Worm (Caenorhabditis elegans) whole organism, L3 larva: ENCODE measurements around the gene Y41D4B.4.

Experiments used
- R02D3.7 ChIP-seq: fragments of 150-350 bp; optimal IDR thresholded peaks from 2 replicates; lab custom pipeline; 2014; ENCODE audit warnings: missing biosample characterization, missing genetic modification characterization
- ZK546.5 ChIP-seq: sonication (generic microtip); optimal IDR thresholded peaks from 2 replicates; lab custom pipeline; 2017; ENCODE audit warnings: missing biosample characterization, missing genetic modification characterization
- aly-2 ChIP-seq: fragments of 150-350 bp; optimal IDR thresholded peaks from 2 replicates; lab custom pipeline; 2014; ENCODE audit warnings: missing biosample characterization, missing genetic modification characterization
- ama-1 ChIP-seq: fragments of 150-350 bp; optimal IDR thresholded peaks from 2 replicates; lab custom pipeline; 2018
- ceh-28 ChIP-seq: fragments of 150-350 bp; optimal IDR thresholded peaks from 2 replicates; lab custom pipeline; 2014; ENCODE audit warnings: missing biosample characterization, missing genetic modification reagents, missing genetic modification characterization
- ceh-82 ChIP-seq: fragments of 150-350 bp; optimal IDR thresholded peaks from 2 replicates; lab custom pipeline; 2014; ENCODE audit warnings: missing biosample characterization, missing genetic modification characterization
- ceh-9 ChIP-seq: sonication (generic microtip); optimal IDR thresholded peaks from 2 replicates; lab custom pipeline; 2018; ENCODE audit warnings: missing biosample characterization, missing genetic modification characterization
- daf-12 ChIP-seq: fragments of 150-350 bp; optimal IDR thresholded peaks from 2 replicates; lab custom pipeline; 2014; ENCODE audit warnings: missing biosample characterization, missing genetic modification reagents, missing genetic modification characterization
- egl-27 ChIP-seq: sonication (generic microtip); optimal IDR thresholded peaks from 4 replicates; lab custom pipeline; 2017; ENCODE audit warnings: missing biosample characterization, missing genetic modification reagents, missing genetic modification characterization
- egl-5 ChIP-seq: fragments of 150-350 bp; optimal IDR thresholded peaks from 2 replicates; lab custom pipeline; 2017; ENCODE audit warnings: missing biosample characterization, missing genetic modification reagents, missing genetic modification characterization, inconsistent platforms
- elt-1 ChIP-seq: fragments of 150-350 bp; optimal IDR thresholded peaks from 2 replicates; lab custom pipeline; 2014; ENCODE audit warnings: missing biosample characterization, missing genetic modification characterization
- elt-2 ChIP-seq: sonication (generic microtip); optimal IDR thresholded peaks from 2 replicates; lab custom pipeline; 2016; ENCODE audit warnings: missing genetic modification reagents, mild to moderate bottlenecking, missing genetic modification characterization, missing compliant biosample characterization
- elt-3 ChIP-seq, 3 experiments: fragments of 150-350 bp in 1 of 3; sonication (generic microtip) in 2 of 3; optimal IDR thresholded peaks; 2 replicates in 2 of 3; 4 replicates in 1 of 3; lab custom pipeline; 2014 to 2017; ENCODE audit warnings: missing biosample characterization in 3 of 3, missing genetic modification characterization in 3 of 3
- fkh-2 ChIP-seq: fragments of 150-350 bp; optimal IDR thresholded peaks from 2 replicates; lab custom pipeline; 2014; ENCODE audit warnings: missing biosample characterization, missing genetic modification reagents, missing genetic modification characterization
- fos-1 ChIP-seq: fragments of 150-350 bp; optimal IDR thresholded peaks from 2 replicates; lab custom pipeline; 2014; ENCODE audit warnings: missing biosample characterization, missing genetic modification characterization
- hmg-11 ChIP-seq: sonication (generic microtip); optimal IDR thresholded peaks from 2 replicates; lab custom pipeline; 2016; ENCODE audit warnings: missing genetic modification characterization, missing compliant biosample characterization
- jun-1 ChIP-seq: fragments of 150-350 bp; optimal IDR thresholded peaks from 2 replicates; lab custom pipeline; 2014; ENCODE audit warnings: missing biosample characterization, missing genetic modification reagents, missing genetic modification characterization
- lin-15B ChIP-seq: fragments of 150-350 bp; optimal IDR thresholded peaks from 2 replicates; lab custom pipeline; 2014; ENCODE audit warnings: missing biosample characterization, missing genetic modification characterization
- lin-39 ChIP-seq: fragments of 150-350 bp; optimal IDR thresholded peaks from 2 replicates; lab custom pipeline; 2018; ENCODE audit warnings: missing biosample characterization, missing genetic modification reagents, missing genetic modification characterization
- lsy-12 ChIP-seq: sonication (generic microtip); optimal IDR thresholded peaks from 2 replicates; lab custom pipeline; 2016; ENCODE audit warnings: mild to moderate bottlenecking, missing genetic modification characterization, missing compliant biosample characterization
- mdl-1 ChIP-seq: fragments of 150-350 bp; optimal IDR thresholded peaks from 2 replicates; lab custom pipeline; 2014; ENCODE audit warnings: missing biosample characterization, missing genetic modification characterization
- mml-1 ChIP-seq: fragments of 150-350 bp; sonication (generic microtip); optimal IDR thresholded peaks from 3 replicates; lab custom pipeline; 2014; ENCODE audit warnings: missing biosample characterization, missing genetic modification characterization
- nfya-1 ChIP-seq: sonication (generic microtip); optimal IDR thresholded peaks from 2 replicates; lab custom pipeline; 2017; ENCODE audit warnings: missing genetic modification characterization, mild to moderate bottlenecking, missing compliant biosample characterization, antibody characterized with exemption, moderate library complexity; ENCODE audit not compliant: insufficient read depth
- nhr-12 ChIP-seq: fragments of 150-350 bp; optimal IDR thresholded peaks from 2 replicates; lab custom pipeline; 2014; ENCODE audit warnings: missing biosample characterization, missing genetic modification characterization
- nhr-23 ChIP-seq: fragments of 150-350 bp; optimal IDR thresholded peaks from 2 replicates; lab custom pipeline; 2014; ENCODE audit warnings: missing biosample characterization, missing genetic modification reagents, missing genetic modification characterization
- nhr-237 ChIP-seq: fragments of 150-350 bp; optimal IDR thresholded peaks from 2 replicates; lab custom pipeline; 2014; ENCODE audit warnings: missing biosample characterization, missing genetic modification characterization
- nhr-25 ChIP-seq: sonication (generic microtip); optimal IDR thresholded peaks from 2 replicates; lab custom pipeline; 2017; ENCODE audit warnings: missing biosample characterization, missing genetic modification characterization
- nhr-28 ChIP-seq: fragments of 150-350 bp; optimal IDR thresholded peaks from 2 replicates; lab custom pipeline; 2014; ENCODE audit warnings: missing biosample characterization, missing genetic modification characterization
- nhr-43 ChIP-seq: sonication (generic microtip); optimal IDR thresholded peaks from 2 replicates; lab custom pipeline; 2016; ENCODE audit warnings: mild to moderate bottlenecking, missing genetic modification characterization, missing compliant biosample characterization; ENCODE audit not compliant: poor library complexity, severe bottlenecking
- nhr-67 ChIP-seq: fragments of 150-350 bp; optimal IDR thresholded peaks from 2 replicates; lab custom pipeline; 2014; ENCODE audit warnings: missing biosample characterization, missing genetic modification characterization
- nhr-76 ChIP-seq: fragments of 150-350 bp; sonication (generic microtip); optimal IDR thresholded peaks from 5 replicates; lab custom pipeline; 2014; ENCODE audit warnings: missing biosample characterization, missing genetic modification characterization
- nhr-77 ChIP-seq: fragments of 150-350 bp; optimal IDR thresholded peaks from 2 replicates; lab custom pipeline; 2014; ENCODE audit warnings: missing biosample characterization, missing genetic modification characterization
- pha-4 ChIP-seq: fragments of 150-350 bp; optimal IDR thresholded peaks from 2 replicates; lab custom pipeline; 2014; ENCODE audit warnings: missing biosample characterization, missing genetic modification reagents, missing genetic modification characterization
- pqm-1 ChIP-seq: fragments of 150-350 bp; optimal IDR thresholded peaks from 2 replicates; lab custom pipeline; 2017; ENCODE audit warnings: missing biosample characterization, missing genetic modification characterization, inconsistent platforms
- sea-2 ChIP-seq: fragments of 150-350 bp; sonication (generic microtip); optimal IDR thresholded peaks from 4 replicates; lab custom pipeline; 2014; ENCODE audit warnings: missing biosample characterization, missing genetic modification reagents, missing genetic modification characterization
- skn-1 ChIP-seq: fragments of 150-350 bp; optimal IDR thresholded peaks from 2 replicates; lab custom pipeline; 2014; ENCODE audit warnings: missing biosample characterization, missing genetic modification characterization
- snpc-4 ChIP-seq: fragments of 150-350 bp; optimal IDR thresholded peaks from 2 replicates; lab custom pipeline; 2014; ENCODE audit warnings: missing biosample characterization, missing genetic modification characterization
- tbx-2 ChIP-seq: sonication (generic microtip); optimal IDR thresholded peaks from 2 replicates; lab custom pipeline; 2016; ENCODE audit warnings: mild to moderate bottlenecking, missing genetic modification characterization, missing compliant biosample characterization
- unc-39 ChIP-seq: sonication (generic microtip); optimal IDR thresholded peaks from 4 replicates; lab custom pipeline; 2017; ENCODE audit warnings: missing biosample characterization, missing genetic modification characterization
- unc-62 ChIP-seq: fragments of 150-350 bp; sonication (generic microtip); optimal IDR thresholded peaks from 4 replicates; lab custom pipeline; 2014; ENCODE audit warnings: missing biosample characterization, missing genetic modification reagents, missing genetic modification characterization
- ztf-11 ChIP-seq: fragments of 150-350 bp; optimal IDR thresholded peaks from 2 replicates; lab custom pipeline; 2014; ENCODE audit warnings: missing biosample characterization, missing genetic modification characterization
- ztf-4 ChIP-seq: fragments of 150-350 bp; optimal IDR thresholded peaks from 2 replicates; lab custom pipeline; 2014; ENCODE audit warnings: missing biosample characterization, missing genetic modification characterization

Gene Y41D4B.4

DNA sequence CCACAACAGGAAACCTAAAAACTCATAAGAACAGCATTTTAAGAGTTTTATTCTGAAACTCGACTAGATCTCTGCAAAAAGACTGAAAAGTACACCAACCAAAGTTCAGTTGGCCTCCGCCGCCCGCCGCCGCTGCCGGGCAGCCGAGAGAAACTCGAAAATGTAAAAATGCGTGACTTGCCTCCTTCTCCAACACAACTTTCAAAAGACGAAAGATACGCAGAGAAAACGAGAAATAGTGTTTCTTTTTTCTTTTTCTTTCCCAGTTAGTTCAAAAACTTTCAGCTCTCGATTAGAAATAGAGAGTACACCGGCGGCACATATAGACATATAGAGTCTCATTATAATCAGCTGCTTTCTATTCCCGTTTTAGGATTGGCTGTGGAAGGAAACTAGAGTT, 10.1 kb upstream of the Y41D4B.4 start (continued):
- TF ChIP-seq daf-12 (tag; lab: Kevin White, UChicago), result no peak

DNA sequence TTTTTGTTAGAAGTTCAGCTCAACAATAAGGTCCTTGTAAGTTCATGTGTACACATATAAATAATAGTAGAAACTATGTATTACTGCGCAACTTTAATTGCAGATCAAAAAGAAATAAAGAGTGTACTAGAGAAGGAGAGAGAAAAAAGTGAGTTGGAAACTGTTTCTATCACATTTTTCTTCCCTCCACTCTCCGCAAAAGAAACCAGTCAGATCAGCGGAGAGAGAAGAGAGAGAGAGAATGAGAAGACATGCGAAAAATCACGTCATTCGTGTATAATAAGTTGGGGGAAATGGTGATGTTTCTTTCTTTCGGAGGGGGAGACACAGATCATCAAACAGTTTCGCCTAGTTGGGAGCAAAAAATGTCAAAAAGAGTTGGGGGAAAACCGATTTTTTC, 4.6 kb upstream of the Y41D4B.4 start:
- TF ChIP-seq elt-3 (tag; optimal IDR thresholded peaks at IDR 0.05; lab: Kevin White, UChicago) (no peak), fkh-2 (tag; lab: Kevin White, UChicago) (no peak), jun-1 (tag; lab: Kevin White, UChicago) (peak; percentile 5), lin-39 (no peak), nhr-76 (tag; lab: Kevin White, UChicago) (no peak), mml-1 (tag; lab: Kevin White, UChicago) (no peak), nhr-67 (tag; lab: Kevin White, UChicago) (no peak), R02D3.7 (tag; lab: Kevin White, UChicago) (no peak), egl-27 (no peak), nhr-43 (tag; lab: Kevin White, UChicago) (peak; percentile 2), pha-4 (tag; lab: Kevin White, UChicago) (peak; percentile 67), nhr-28 (no peak), pqm-1 (tag; lab: Kevin White, UChicago) (no peak), nhr-23 (tag; lab: Kevin White, UChicago) (peak; percentile 61), nhr-237 (tag; lab: Kevin White, UChicago) (no peak), sea-2 (GFP tag; lab: Kevin White, UChicago) (no peak), nhr-25 (peak; percentile 79), ztf-4 (tag; lab: Kevin White, UChicago) (no peak), nfya-1 (tag; lab: Kevin White, UChicago) (peak; percentile 43), snpc-4 (no peak), egl-5 (tag; lab: Kevin White, UChicago) (no peak), elt-2 (peak; percentile 42)
- TF ChIP-seq, all 47 proteins: peak for 7

DNA sequence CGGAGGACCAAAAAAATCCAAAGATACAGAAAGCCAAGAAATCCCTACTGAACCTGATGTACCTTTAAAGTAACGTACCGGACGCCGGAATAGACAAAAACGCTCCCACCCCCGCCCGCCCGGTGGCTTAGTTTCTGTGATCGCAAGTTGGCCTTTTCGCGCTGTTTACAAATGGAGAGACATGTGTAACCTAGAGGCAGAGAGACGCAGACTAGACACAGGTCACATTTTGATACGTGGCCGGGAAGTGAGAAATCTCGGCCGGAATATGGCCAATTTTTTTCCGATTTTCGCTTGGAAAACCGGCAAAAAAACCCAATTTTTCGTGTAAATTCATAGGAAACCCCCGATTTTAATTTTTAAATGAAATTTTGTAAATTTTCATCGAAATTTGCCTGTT, 2.8 kb upstream of the Y41D4B.4 start:
- TF ChIP-seq nhr-28, result no peak
- peak; percentile 88 for TF ChIP-seq pha-4 (tag; lab: Kevin White, UChicago)
- TF ChIP-seq nhr-23 (tag; lab: Kevin White, UChicago), result peak; percentile 37
- no peak for TF ChIP-seq hmg-11
- no peak for TF ChIP-seq ztf-4 (tag; lab: Kevin White, UChicago)
- no peak for TF ChIP-seq R02D3.7 (tag; lab: Kevin White, UChicago)

DNA sequence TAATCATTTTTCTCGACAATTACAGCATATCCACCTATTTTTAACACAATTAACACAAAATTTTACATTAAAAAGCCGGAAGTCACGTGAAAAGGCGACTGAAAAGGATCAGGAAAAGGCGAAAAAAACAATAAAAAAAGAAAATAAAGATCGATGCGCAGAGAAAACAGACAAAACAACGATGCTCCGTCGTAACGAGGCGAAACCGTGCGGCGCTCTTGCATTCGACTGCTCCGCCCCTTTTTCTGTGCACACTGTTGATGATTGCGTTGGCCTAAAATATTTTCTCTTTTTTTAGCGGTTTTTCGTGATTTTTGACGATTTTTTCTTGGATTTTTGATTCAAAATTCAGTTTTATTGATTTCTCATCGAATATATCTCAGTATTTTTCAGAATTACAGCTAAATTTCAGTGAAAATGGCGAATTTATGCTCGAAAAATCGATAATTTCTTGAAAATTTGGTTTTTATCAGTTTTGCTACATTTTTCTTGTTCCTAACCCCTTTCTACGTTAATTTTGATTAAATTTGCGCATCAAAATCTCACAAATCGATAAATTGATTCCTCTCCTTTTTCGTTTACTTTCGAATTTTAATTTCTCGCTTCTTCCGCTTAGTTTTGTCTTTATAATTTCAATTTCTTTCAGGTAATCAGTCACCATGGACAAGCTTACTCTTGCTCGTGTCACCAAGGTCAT, 717 bp upstream of the Y41D4B.4 start, which contains the start of gene rps-28:
rps-28 (plus strand) TSS at position 647 of the 697 bp plus-strand sequence.
- TF ChIP-seq aly-2 (tag; lab: Kevin White, UChicago), result no peak
- TF ChIP-seq ceh-28 (tag; lab: Kevin White, UChicago), result peak; percentile 91
- peak; percentile 98 for TF ChIP-seq nfya-1 (tag; lab: Kevin White, UChicago)
- peak; percentile 80 for TF ChIP-seq ama-1 (lab: Kevin White, UChicago)
- peak; percentile 78 for TF ChIP-seq elt-1 (tag; lab: Kevin White, UChicago)
- peak; percentile 86 for TF ChIP-seq elt-2
- TF ChIP-seq hmg-11, result peak; percentile 91
- peak; percentile 94 for TF ChIP-seq lsy-12
- peak; percentile 80 for TF ChIP-seq egl-27
- TF ChIP-seq pqm-1 (tag; lab: Kevin White, UChicago), result peak; percentile 85
- peak in 1 of 3 experiments; percentile 90 for TF ChIP-seq elt-3 (tag; optimal IDR thresholded peaks at IDR 0.05; lab: Kevin White, UChicago)
- TF ChIP-seq nhr-12, result no peak
- peak; percentile 96 for TF ChIP-seq lin-15B (tag; lab: Kevin White, UChicago)
- peak; percentile 100 for TF ChIP-seq egl-5 (tag; lab: Kevin White, UChicago)
- TF ChIP-seq nhr-43 (tag; lab: Kevin White, UChicago), result peak; percentile 95
- TF ChIP-seq skn-1, result peak; percentile 91
- TF ChIP-seq fkh-2 (tag; lab: Kevin White, UChicago), result no peak
- peak; percentile 89 for TF ChIP-seq ztf-4 (tag; lab: Kevin White, UChicago)
- peak; percentile 41 for TF ChIP-seq ztf-11 (tag; lab: Kevin White, UChicago)
- peak; percentile 65 for TF ChIP-seq unc-62 (GFP tag; lab: Kevin White, UChicago)
- peak; percentile 29 for TF ChIP-seq sea-2 (GFP tag; lab: Kevin White, UChicago)
- TF ChIP-seq nhr-23 (tag; lab: Kevin White, UChicago), result peak; percentile 99
- TF ChIP-seq nhr-76 (tag; lab: Kevin White, UChicago), result peak; percentile 54
- TF ChIP-seq nhr-25, result peak; percentile 98
- no peak for TF ChIP-seq mdl-1 (tag; lab: Kevin White, UChicago)
- peak; percentile 100 for TF ChIP-seq lin-39
- peak; percentile 94 for TF ChIP-seq snpc-4
- TF ChIP-seq pha-4 (tag; lab: Kevin White, UChicago), result peak; percentile 99
- peak; percentile 89 for TF ChIP-seq R02D3.7 (tag; lab: Kevin White, UChicago)
- peak; percentile 79 for TF ChIP-seq nhr-77 (tag; lab: Kevin White, UChicago)
- TF ChIP-seq ZK546.5, result peak; percentile 54
- TF ChIP-seq fos-1 (tag; lab: Kevin White, UChicago), result peak; percentile 62
- no peak for TF ChIP-seq unc-39
- TF ChIP-seq nhr-67 (tag; lab: Kevin White, UChicago), result peak; percentile 45
- no peak for TF ChIP-seq nhr-237 (tag; lab: Kevin White, UChicago)
- no peak for TF ChIP-seq mml-1 (tag; lab: Kevin White, UChicago)
- TF ChIP-seq tbx-2 (tag; lab: Kevin White, UChicago), result peak; percentile 80
- TF ChIP-seq ceh-9 (tag; lab: Kevin White, UChicago), result no peak
- peak; percentile 90 for TF ChIP-seq ceh-82 (tag; lab: Kevin White, UChicago)
- peak; percentile 94 for TF ChIP-seq jun-1 (tag; lab: Kevin White, UChicago)
